Worm (Caenorhabditis elegans) whole organism, late embryonic: Measurements from ENCODE around the gene jhdm-1.
A peak's percentile ranks its signal among the peaks of the same experiment; 100 is the strongest.

Experiments used
- F13H6.1 ChIP-seq: sonication (generic microtip); optimal IDR thresholded peaks from 2 replicates; lab custom pipeline; 2016; ENCODE audit warnings: missing genetic modification characterization, missing compliant biosample characterization
- K09A11.1 ChIP-seq: sonication (generic microtip); optimal IDR thresholded peaks from 2 replicates; lab custom pipeline; 2017; ENCODE audit warnings: antibody characterized with exemption, mild to moderate bottlenecking, missing genetic modification characterization, missing compliant biosample characterization; ENCODE audit not compliant: insufficient read depth
- Y22D7AL.16 ChIP-seq: sonication (generic microtip); optimal IDR thresholded peaks from 2 replicates; lab custom pipeline; 2016; ENCODE audit warnings: missing genetic modification characterization, missing compliant biosample characterization
- ahr-1 ChIP-seq: sonication (generic microtip); optimal IDR thresholded peaks from 2 replicates; lab custom pipeline; 2016; ENCODE audit warnings: missing genetic modification characterization, missing compliant biosample characterization
- ama-1 ChIP-seq: fragments of 150-350 bp; optimal IDR thresholded peaks from 2 replicates; lab custom pipeline; 2014
- ceh-14 ChIP-seq: sonication (generic microtip); optimal IDR thresholded peaks from 2 replicates; lab custom pipeline; 2016; ENCODE audit warnings: missing genotype, missing genetic modification characterization, missing compliant biosample characterization
- ceh-18 ChIP-seq: sonication (generic microtip); optimal IDR thresholded peaks from 2 replicates; lab custom pipeline; 2016; ENCODE audit warnings: missing genetic modification characterization, missing compliant biosample characterization
- ceh-2 ChIP-seq: sonication (generic microtip); optimal IDR thresholded peaks from 2 replicates; lab custom pipeline; 2016; ENCODE audit warnings: missing genotype, missing genetic modification characterization, missing compliant biosample characterization
- ceh-31 ChIP-seq: sonication (generic microtip); optimal IDR thresholded peaks from 2 replicates; lab custom pipeline; 2016; ENCODE audit warnings: missing genetic modification characterization, missing compliant biosample characterization
- ceh-34 ChIP-seq: sonication (generic microtip); optimal IDR thresholded peaks from 2 replicates; lab custom pipeline; 2016; ENCODE audit warnings: mild to moderate bottlenecking, missing genetic modification characterization, missing compliant biosample characterization
- ceh-48 ChIP-seq: sonication (generic microtip); optimal IDR thresholded peaks from 2 replicates; lab custom pipeline; 2016; ENCODE audit warnings: missing genetic modification characterization, inconsistent platforms, missing compliant biosample characterization
- ceh-9 ChIP-seq: sonication (generic microtip); optimal IDR thresholded peaks from 2 replicates; lab custom pipeline; 2016; ENCODE audit warnings: mild to moderate bottlenecking, missing genetic modification characterization, inconsistent platforms, missing compliant biosample characterization
- dmd-4 ChIP-seq: sonication (generic microtip); optimal IDR thresholded peaks from 2 replicates; lab custom pipeline; 2016; ENCODE audit warnings: borderline replicate concordance, missing genetic modification characterization, missing compliant biosample characterization
- ets-4 ChIP-seq: sonication (generic microtip); optimal IDR thresholded peaks from 2 replicates; lab custom pipeline; 2016; ENCODE audit warnings: missing genetic modification characterization, missing compliant biosample characterization
- fax-1 ChIP-seq: sonication (generic microtip); optimal IDR thresholded peaks from 2 replicates; lab custom pipeline; 2016; ENCODE audit warnings: missing genotype, missing genetic modification characterization, missing compliant biosample characterization
- fkh-6 ChIP-seq: sonication (generic microtip); optimal IDR thresholded peaks from 2 replicates; lab custom pipeline; 2016; ENCODE audit warnings: missing genetic modification characterization, missing compliant biosample characterization
- hlh-6 ChIP-seq: sonication (generic microtip); optimal IDR thresholded peaks from 2 replicates; lab custom pipeline; 2016; ENCODE audit warnings: missing genotype, missing genetic modification characterization, missing compliant biosample characterization
- hlh-8 ChIP-seq: sonication (generic microtip); optimal IDR thresholded peaks from 2 replicates; lab custom pipeline; 2016; ENCODE audit warnings: missing genotype, missing genetic modification characterization, missing compliant biosample characterization
- lim-6 ChIP-seq: sonication (generic microtip); optimal IDR thresholded peaks from 2 replicates; lab custom pipeline; 2016; ENCODE audit warnings: missing genetic modification characterization, missing compliant biosample characterization
- mec-3 ChIP-seq: sonication (generic microtip); optimal IDR thresholded peaks from 2 replicates; lab custom pipeline; 2016; ENCODE audit warnings: borderline replicate concordance, missing genetic modification characterization, missing compliant biosample characterization
- nfya-1 ChIP-seq: sonication (generic microtip); optimal IDR thresholded peaks from 2 replicates; lab custom pipeline; 2017; ENCODE audit warnings: missing genetic modification characterization, mild to moderate bottlenecking, missing compliant biosample characterization, antibody characterized with exemption, moderate library complexity
- nhr-11 ChIP-seq: fragments of 150-350 bp; optimal IDR thresholded peaks from 2 replicates; lab custom pipeline; 2014; ENCODE audit warnings: missing biosample characterization, missing genetic modification characterization
- nhr-232 ChIP-seq: sonication (generic microtip); optimal IDR thresholded peaks from 2 replicates; lab custom pipeline; 2016; ENCODE audit warnings: missing genetic modification characterization, missing compliant biosample characterization
- odd-2 ChIP-seq: sonication (generic microtip); optimal IDR thresholded peaks from 2 replicates; lab custom pipeline; 2017; ENCODE audit warnings: antibody characterized with exemption, mild to moderate bottlenecking, missing genetic modification characterization, missing compliant biosample characterization
- pag-3 ChIP-seq: sonication (generic microtip); optimal IDR thresholded peaks from 2 replicates; lab custom pipeline; 2016; ENCODE audit warnings: missing compliant biosample characterization, missing genetic modification characterization, borderline replicate concordance
- pax-1 ChIP-seq: fragments of 150-350 bp; optimal IDR thresholded peaks from 2 replicates; lab custom pipeline; 2014; ENCODE audit warnings: missing biosample characterization, missing genetic modification characterization
- pha-2 ChIP-seq: sonication (generic microtip); optimal IDR thresholded peaks from 2 replicates; lab custom pipeline; 2017; ENCODE audit warnings: mild to moderate bottlenecking, missing genetic modification characterization, missing compliant biosample characterization
- pros-1 ChIP-seq: fragments of 150-350 bp; optimal IDR thresholded peaks from 2 replicates; lab custom pipeline; 2014; ENCODE audit warnings: missing biosample characterization, missing genetic modification reagents, missing genetic modification characterization
- sox-2 ChIP-seq: fragments of 200-800 bp; sonication (Bioruptor generic); IDR thresholded peaks from 2 replicates; pipeline ENCODE4 v1.3.6; 2022; ENCODE audit warnings: missing genetic modification reagents, missing genetic modification characterization, missing compliant biosample characterization
- tbx-2 ChIP-seq: sonication (generic microtip); optimal IDR thresholded peaks from 2 replicates; lab custom pipeline; 2016; ENCODE audit warnings: missing genetic modification characterization, missing compliant biosample characterization
- ttx-3 ChIP-seq: sonication (generic microtip); optimal IDR thresholded peaks from 2 replicates; lab custom pipeline; 2016; ENCODE audit warnings: missing genetic modification reagents, missing genetic modification characterization, missing compliant biosample characterization
- unc-42 ChIP-seq: sonication (generic microtip); optimal IDR thresholded peaks from 2 replicates; lab custom pipeline; 2016; ENCODE audit warnings: missing genotype, missing genetic modification characterization, missing compliant biosample characterization
- unc-55 ChIP-seq: sonication (generic microtip); optimal IDR thresholded peaks from 2 replicates; lab custom pipeline; 2017; ENCODE audit warnings: missing biosample characterization, missing genetic modification reagents, missing genetic modification characterization
- unc-86 ChIP-seq: sonication (generic microtip); optimal IDR thresholded peaks from 2 replicates; lab custom pipeline; 2016; ENCODE audit warnings: missing genetic modification characterization, missing compliant biosample characterization
- zip-5 ChIP-seq: sonication (generic microtip); optimal IDR thresholded peaks from 2 replicates; lab custom pipeline; 2016; ENCODE audit warnings: missing genetic modification characterization, missing compliant biosample characterization

The jhdm-1 gene

DNA sequence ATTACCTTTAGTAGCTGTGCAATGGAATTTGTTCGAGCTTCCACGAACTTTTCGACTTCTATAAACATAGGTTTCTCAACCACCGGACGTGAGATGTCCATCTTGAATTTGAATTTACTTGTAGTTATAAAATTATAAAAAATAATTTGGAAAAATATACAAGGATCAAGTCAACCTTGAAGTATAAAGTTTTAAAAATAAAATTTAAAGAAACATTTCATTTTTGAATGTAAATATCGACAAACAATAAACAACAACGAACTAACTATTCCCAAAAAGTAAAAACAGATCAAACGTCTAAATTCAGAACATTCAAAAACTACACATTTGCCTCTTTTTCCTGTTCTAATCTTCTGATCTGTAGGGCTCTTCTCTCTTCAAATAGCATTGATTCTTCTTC lies 23.4 kb upstream of the jhdm-1 start, which contains the start of gene popl-1:
popl-1 (minus strand) TSS at position 101 of the 400 bp plus-strand sequence.
- TF ChIP-seq zip-5 (tag; lab: Kevin White, UChicago) (no peak), tbx-2 (no peak), nhr-232 (tag; lab: Kevin White, UChicago) (no peak), mec-3 (tag; lab: Kevin White, UChicago) (no peak), nhr-11 (tag; lab: Kevin White, UChicago) (no peak), ets-4 (tag; lab: Kevin White, UChicago) (no peak), ceh-9 (tag; lab: Kevin White, UChicago) (no peak), unc-55 (no peak), hlh-8 (tag; lab: Kevin White, UChicago) (no peak), fax-1 (tag; lab: Kevin White, UChicago) (no peak), pag-3 (tag; lab: Kevin White, UChicago) (no peak)

DNA sequence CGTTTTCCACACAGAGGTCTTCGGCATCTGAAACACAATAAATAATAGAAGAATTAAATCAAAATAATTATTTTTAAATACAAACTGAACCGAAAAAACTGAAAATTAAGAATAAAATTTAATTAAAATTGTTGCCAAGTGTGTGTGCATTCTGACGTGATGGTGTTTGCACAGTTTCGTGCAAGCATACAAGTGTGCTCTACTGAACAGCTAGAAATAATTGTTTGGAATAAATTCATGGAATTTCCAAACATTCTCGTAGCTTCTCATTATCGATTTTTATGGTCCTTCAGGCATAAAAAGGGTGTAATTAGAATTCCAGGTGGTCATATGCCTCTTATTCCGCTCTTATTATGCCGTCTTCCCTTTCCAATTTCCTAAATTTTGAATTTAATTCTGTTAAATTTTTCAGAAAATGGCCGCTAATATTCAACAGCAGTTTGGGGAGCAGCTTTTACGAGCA lies 22.5 kb upstream of the jhdm-1 start, which contains the start of the genes mrps-17 and txdc-9:
mrps-17 (minus strand) TSS at position 33 of the 463 bp plus-strand sequence.
txdc-9 (plus strand) TSS at position 413 of the 463 bp plus-strand sequence.
- TF ChIP-seq unc-55 (peak; percentile 27), ttx-3 (no peak), unc-42 (peak; percentile 99), unc-86 (tag; lab: Kevin White, UChicago) (peak; percentile 52), tbx-2 (peak; percentile 36), hlh-6 (tag; lab: Kevin White, UChicago) (no peak), ceh-2 (tag; lab: Kevin White, UChicago) (peak; percentile 21), nfya-1 (peak; percentile 65), ceh-34 (tag; lab: Kevin White, UChicago) (peak; percentile 31), ceh-14 (peak; percentile 94), ceh-31 (tag; lab: Kevin White, UChicago) (peak; percentile 66), lim-6 (no peak), ceh-48 (tag; lab: Kevin White, UChicago) (peak; percentile 47)
- TF ChIP-seq, all 69 proteins: peak for 10

DNA sequence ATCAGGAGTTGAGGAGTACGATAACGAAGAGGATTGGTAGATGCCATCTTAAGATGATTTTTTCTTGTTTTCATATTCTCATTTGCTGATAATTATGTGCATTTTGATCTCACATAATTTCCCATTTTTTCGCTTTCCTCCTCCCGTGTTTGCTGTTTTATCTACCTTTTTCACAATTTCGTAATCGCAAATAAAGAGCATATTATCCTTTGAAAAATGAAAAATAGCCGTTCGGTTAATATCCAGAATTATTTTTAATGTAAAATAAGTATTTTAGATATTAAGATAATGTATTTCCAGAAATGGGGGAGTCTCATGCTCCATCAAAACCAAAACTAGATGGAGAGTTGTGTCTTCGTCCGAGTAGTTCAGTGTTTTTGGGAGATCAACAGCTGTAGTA lies 21.3 kb upstream of the jhdm-1 start, which contains the start of gene vps-16:
vps-16 (plus strand) TSS at position 301 of the 400 bp plus-strand sequence.
- no peak for TF ChIP-seq ama-1 (lab: Kevin White, UChicago)
- TF ChIP-seq pha-2 (tag; lab: Kevin White, UChicago), result no peak
- no peak for TF ChIP-seq pax-1

DNA sequence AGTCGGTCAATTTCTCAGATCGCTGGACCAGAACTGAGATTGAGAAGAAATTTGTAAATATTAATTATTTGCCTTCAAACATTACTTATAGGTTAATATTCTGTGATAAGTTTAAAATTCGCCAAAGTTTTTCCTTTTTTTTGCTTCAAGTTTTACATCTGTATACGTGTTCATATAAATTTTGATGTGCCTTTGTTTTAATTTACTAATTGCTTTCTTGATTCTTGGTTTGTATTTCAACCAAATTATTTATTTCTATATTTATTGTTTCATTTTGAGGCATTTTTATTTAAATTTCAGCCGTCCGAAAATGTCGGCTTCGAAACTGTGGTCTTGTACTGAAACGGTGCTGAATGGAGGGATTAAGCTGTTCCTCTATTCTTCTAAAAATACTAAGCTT lies 18.0 kb upstream of the jhdm-1 start, which contains the start of gene C05D11.1:
C05D11.1 (plus strand) TSS at position 301 of the 400 bp plus-strand sequence.
- TF ChIP-seq ceh-48 (tag; lab: Kevin White, UChicago) (no peak), odd-2 (tag; lab: Kevin White, UChicago) (no peak), hlh-6 (tag; lab: Kevin White, UChicago) (no peak), F13H6.1 (tag; lab: Kevin White, UChicago) (no peak), nhr-11 (tag; lab: Kevin White, UChicago) (no peak), pros-1 (tag; lab: Kevin White, UChicago) (no peak), sox-2 (GFP tag; lab: Robert Waterston, UW) (no peak)
- TF ChIP-seq, all 69 proteins: peak for 0

DNA sequence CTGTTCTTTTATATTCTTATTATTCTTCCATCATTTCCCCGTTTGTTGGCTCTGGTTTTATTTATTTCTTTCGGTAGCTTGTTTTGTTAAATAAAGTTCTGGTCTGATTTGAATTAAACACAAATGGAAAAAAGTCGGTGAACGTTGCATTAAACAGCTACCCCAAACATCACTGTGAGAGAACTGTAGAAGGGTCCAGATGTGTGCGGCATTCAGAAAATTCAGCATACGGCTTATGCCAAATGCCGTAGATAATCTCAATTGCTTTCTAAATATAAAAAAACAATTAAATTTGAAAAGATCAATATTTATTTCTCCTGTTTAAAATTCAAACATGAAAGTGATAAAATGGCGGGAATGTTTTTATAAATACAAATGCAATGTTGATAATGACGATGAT lies 14.4 kb upstream of the jhdm-1 start:
- TF ChIP-seq K09A11.1 (tag; lab: Kevin White, UChicago) (no peak), Y22D7AL.16 (tag; lab: Kevin White, UChicago) (no peak), pha-2 (tag; lab: Kevin White, UChicago) (no peak), pros-1 (tag; lab: Kevin White, UChicago) (no peak), dmd-4 (tag; lab: Kevin White, UChicago) (no peak), ceh-18 (tag; lab: Kevin White, UChicago) (no peak), fkh-6 (no peak), unc-55 (no peak), ahr-1 (tag; lab: Kevin White, UChicago) (no peak)
- TF ChIP-seq, all 69 proteins: peak for 0
